Worm (Caenorhabditis elegans): ENCODE results near the gene pho-11.

The pho-11 gene

DNA sequence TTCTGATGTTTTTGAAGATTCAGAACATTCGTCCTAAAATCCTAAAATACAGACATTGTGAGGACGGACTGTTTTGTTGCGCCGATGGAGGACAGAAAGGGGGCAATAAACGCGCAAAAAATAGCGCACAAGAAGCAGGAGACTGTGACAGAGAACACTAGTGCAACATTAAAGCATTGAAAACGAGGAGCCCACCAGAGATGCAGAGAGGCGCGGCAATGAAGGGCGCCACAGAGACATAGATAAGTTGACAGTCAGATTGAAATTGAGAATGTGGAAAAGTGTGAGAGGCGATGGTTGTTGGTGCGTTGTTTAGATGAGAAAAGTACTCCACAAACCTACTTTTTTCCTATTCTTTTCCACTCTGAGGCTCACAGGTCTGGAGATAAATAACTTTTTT is 43.3 kb downstream of the pho-11 start, which contains the start of gene aakg-5:
Gene aakg-5, minus strand, starts transcription at position 159 of the 400 bp plus-strand sequence.
- peak; percentile 90 for TF ChIP-seq swsn-7 (tag; optimal IDR thresholded peaks at IDR 0.05)
- peak; percentile 90 for TF ChIP-seq skn-1 (tag; optimal IDR thresholded peaks at IDR 0.05)
- TF ChIP-seq nhr-85 (tag), result peak; percentile 99
- TF ChIP-seq nhr-76 (tag; optimal IDR thresholded peaks at IDR 0.05), result no peak
- peak; percentile 59 to 74 (median 72) for TF ChIP-seq ceh-82 (tag; optimal IDR thresholded peaks at IDR 0.05)
- no peak for TF ChIP-seq unc-62 (GFP tag; optimal IDR thresholded peaks at IDR 0.05)
- no peak for TF ChIP-seq sup-37 (GFP tag; optimal IDR thresholded peaks at IDR 0.05)
- TF ChIP-seq lin-14 (GFP tag; optimal IDR thresholded peaks at IDR 0.05), result peak; percentile 96
- peak; percentile 45 for TF ChIP-seq nhr-237 (tag; optimal IDR thresholded peaks at IDR 0.05)
- peak; percentile 90 for TF ChIP-seq nhr-77 (tag; optimal IDR thresholded peaks at IDR 0.05)
- peak; percentile 92 for TF ChIP-seq tbx-2 (tag; optimal IDR thresholded peaks at IDR 0.05)
- peak; percentile 66 for TF ChIP-seq irx-1 (tag; optimal IDR thresholded peaks at IDR 0.05)
- peak; percentile 57 for TF ChIP-seq fkh-8 (tag; optimal IDR thresholded peaks at IDR 0.05)
- TF ChIP-seq fkh-10 (GFP tag; optimal IDR thresholded peaks at IDR 0.05), result peak; percentile 37
- no peak for TF ChIP-seq pqm-1 (tag; optimal IDR thresholded peaks at IDR 0.05)
- TF ChIP-seq grh-1 (GFP tag; IDR thresholded peaks at IDR 0.05), result peak; percentile 88
- TF ChIP-seq lin-35 (GFP tag; optimal IDR thresholded peaks at IDR 0.05), result peak; percentile 72 to 88
- peak; percentile 78 to 89 for TF ChIP-seq lsy-2 (tag; optimal IDR thresholded peaks at IDR 0.05)
- no peak for TF ChIP-seq pag-3 (tag; optimal IDR thresholded peaks at IDR 0.05; ENCODE audit: borderline replicate concordance, insufficient read depth)
- no peak for TF ChIP-seq ceh-8 (GFP tag; optimal IDR thresholded peaks at IDR 0.05)
- TF ChIP-seq nhr-19 (GFP tag; conservative IDR thresholded peaks at IDR 0.05), result peak; percentile 82
- peak; percentile 70 for TF ChIP-seq dsc-1 (tag; optimal IDR thresholded peaks at IDR 0.05)
- peak; percentile 54 for TF ChIP-seq unc-130 (tag; optimal IDR thresholded peaks at IDR 0.05)
- peak; percentile 59 to 66 (median 62) for TF ChIP-seq dpl-1 (GFP tag; optimal IDR thresholded peaks at IDR 0.05)
- TF ChIP-seq pax-3 (tag; optimal IDR thresholded peaks at IDR 0.05), result peak; percentile 21
- TF ChIP-seq lir-3 (tag; optimal IDR thresholded peaks at IDR 0.05; ENCODE audit: poor library complexity), result peak; percentile 51
- peak; percentile 17 for TF ChIP-seq ama-1 (optimal IDR thresholded peaks at IDR 0.05)
- peak; percentile 96 for TF ChIP-seq nhr-71 (tag; optimal IDR thresholded peaks at IDR 0.05)
- TF ChIP-seq nhr-84 (tag; optimal IDR thresholded peaks at IDR 0.05), result no peak
- TF ChIP-seq efl-1 (optimal IDR thresholded peaks at IDR 0.05), result peak; percentile 84 to 92
- TF ChIP-seq efl-1 (GFP tag; optimal IDR thresholded peaks at IDR 0.05 in 1 of 2), result peak; percentile 58 to 94
- TF ChIP-seq mab-9 (GFP tag; IDR thresholded peaks at IDR 0.05), result 0 out of 2 replicates have a peak, but pooled peaks have one; percentile 57
- peak; percentile 88 for TF ChIP-seq lin-13 (GFP tag; optimal IDR thresholded peaks at IDR 0.05)
- TF ChIP-seq isw-1 (GFP tag; IDR thresholded peaks at IDR 0.05), result 0 out of 2 replicates have a peak, but pooled peaks have one; percentile 28
- TF ChIP-seq mep-1 (tag; optimal IDR thresholded peaks at IDR 0.05), result peak; percentile 72
- peak; percentile 77 for TF ChIP-seq unc-86 (tag; optimal IDR thresholded peaks at IDR 0.05)
- TF ChIP-seq xbp-1 (tag; optimal IDR thresholded peaks at IDR 0.05), result peak; percentile 79
- TF ChIP-seq fkh-4 (tag; optimal IDR thresholded peaks at IDR 0.05; ENCODE audit: borderline replicate concordance), result no peak
- TF ChIP-seq egl-27 (tag; optimal IDR thresholded peaks at IDR 0.05), result peak; percentile 28 to 72
- peak; percentile 28 for TF ChIP-seq F16B12.6 (tag; optimal IDR thresholded peaks at IDR 0.05)
- TF ChIP-seq ztf-11 (tag; optimal IDR thresholded peaks at IDR 0.05), result no peak
- peak; percentile 63 for TF ChIP-seq ztf-4 (tag; optimal IDR thresholded peaks at IDR 0.05)
- no peak for TF ChIP-seq sox-4 (tag; optimal IDR thresholded peaks at IDR 0.05)
- TF ChIP-seq lin-39 (tag; optimal IDR thresholded peaks at IDR 0.05), result peak; percentile 46
- TF ChIP-seq Y116A8C.19 (tag; optimal IDR thresholded peaks at IDR 0.05; ENCODE audit: borderline replicate concordance), result no peak
- no peak for TF ChIP-seq unc-98 (GFP tag; IDR thresholded peaks at IDR 0.05)
- TF ChIP-seq nhr-20 (tag; optimal IDR thresholded peaks at IDR 0.05), result peak; percentile 94
- TF ChIP-seq snpc-4 (tag; optimal IDR thresholded peaks at IDR 0.05), result peak; percentile 41
- TF ChIP-seq nhr-47 (tag; optimal IDR thresholded peaks at IDR 0.05), result peak; percentile 88
- peak; percentile 80 for TF ChIP-seq elt-2 (tag; optimal IDR thresholded peaks at IDR 0.05)
- TF ChIP-seq ceh-90 (tag; optimal IDR thresholded peaks at IDR 0.05), result no peak
- TF ChIP-seq snu-23 (GFP tag; optimal IDR thresholded peaks at IDR 0.05), result peak; percentile 92
- peak in 5 of 6 experiments; percentile 36 to 86 (median 56) for TF ChIP-seq elt-3 (tag; optimal IDR thresholded peaks at IDR 0.05)

Data from whole organism, L1 larva.